Worm (Caenorhabditis elegans) whole organism, L2 larva: ENCODE results near the gene Y44A6B.3.

Experiments used
- F13H6.1 ChIP-seq: sonication (generic microtip); optimal IDR thresholded peaks from 2 replicates; lab custom pipeline; 2016; ENCODE audit warnings: missing genetic modification characterization, missing compliant biosample characterization
- R02D3.7 ChIP-seq: fragments of 150-350 bp; optimal IDR thresholded peaks from 2 replicates; lab custom pipeline; 2014; ENCODE audit warnings: missing biosample characterization, missing genetic modification characterization
- ZK546.5 ChIP-seq: sonication (generic microtip); optimal IDR thresholded peaks from 2 replicates; lab custom pipeline; 2017; ENCODE audit warnings: missing biosample characterization, missing genetic modification characterization
- aly-2 ChIP-seq: fragments of 150-350 bp; optimal IDR thresholded peaks from 2 replicates; lab custom pipeline; 2014; ENCODE audit warnings: missing biosample characterization, missing genetic modification characterization
- ama-1 ChIP-seq: fragments of 150-350 bp; optimal IDR thresholded peaks from 2 replicates; lab custom pipeline; 2018; ENCODE audit warnings: inconsistent platforms
- blmp-1 ChIP-seq: sonication (generic microtip); optimal IDR thresholded peaks from 2 replicates; lab custom pipeline; 2017; ENCODE audit warnings: missing genetic modification characterization, mild to moderate bottlenecking, missing compliant biosample characterization, antibody characterized with exemption, moderate library complexity; ENCODE audit not compliant: insufficient read depth
- crh-2 ChIP-seq: sonication (generic microtip); optimal IDR thresholded peaks from 2 replicates; lab custom pipeline; 2017; ENCODE audit warnings: missing biosample characterization, missing genetic modification characterization
- dmd-4 ChIP-seq: sonication (generic microtip); optimal IDR thresholded peaks from 2 replicates; lab custom pipeline; 2017; ENCODE audit warnings: missing biosample characterization, missing genetic modification characterization
- elt-1 ChIP-seq: fragments of 150-350 bp; optimal IDR thresholded peaks from 2 replicates; lab custom pipeline; 2014; ENCODE audit warnings: missing biosample characterization, missing genetic modification characterization
- fos-1 ChIP-seq: fragments of 150-350 bp; optimal IDR thresholded peaks from 2 replicates; lab custom pipeline; 2014; ENCODE audit warnings: missing biosample characterization, missing genetic modification characterization
- gmeb-1 ChIP-seq: fragments of 150-350 bp; optimal IDR thresholded peaks from 2 replicates; lab custom pipeline; 2014; ENCODE audit warnings: missing biosample characterization, missing genetic modification characterization
- lin-11 ChIP-seq: fragments of 150-350 bp; sonication (generic microtip); optimal IDR thresholded peaks from 2 replicates; lab custom pipeline; 2014; ENCODE audit warnings: missing biosample characterization, missing genetic modification characterization, inconsistent platforms, mixed read lengths
- lin-39 ChIP-seq: fragments of 150-350 bp; optimal IDR thresholded peaks from 2 replicates; lab custom pipeline; 2014; ENCODE audit warnings: missing biosample characterization, missing genetic modification reagents, missing genetic modification characterization
- mab-5 ChIP-seq: fragments of 150-350 bp; optimal IDR thresholded peaks from 2 replicates; lab custom pipeline; 2014; ENCODE audit warnings: missing biosample characterization, missing genetic modification characterization
- mbf-1 ChIP-seq: sonication (generic microtip); optimal IDR thresholded peaks from 2 replicates; lab custom pipeline; 2017; ENCODE audit warnings: missing biosample characterization, missing genetic modification characterization
- mdl-1 ChIP-seq, 2 experiments: fragments of 150-350 bp in 1 of 2; sonication (generic microtip) in 1 of 2; optimal IDR thresholded peaks; 2 replicates each; lab custom pipeline; 2017; ENCODE audit warnings: missing biosample characterization in 2 of 2, missing genetic modification characterization in 2 of 2
- nhr-10 ChIP-seq: sonication (generic microtip); optimal IDR thresholded peaks from 2 replicates; lab custom pipeline; 2017; ENCODE audit warnings: missing biosample characterization, missing genetic modification characterization
- nhr-11 ChIP-seq: fragments of 150-350 bp; optimal IDR thresholded peaks from 2 replicates; lab custom pipeline; 2014; ENCODE audit warnings: missing biosample characterization, missing genetic modification characterization
- nhr-12 ChIP-seq: fragments of 150-350 bp; optimal IDR thresholded peaks from 2 replicates; lab custom pipeline; 2014; ENCODE audit warnings: missing biosample characterization, missing genetic modification characterization
- nhr-129 ChIP-seq: fragments of 150-350 bp; optimal IDR thresholded peaks from 2 replicates; lab custom pipeline; 2014; ENCODE audit warnings: missing biosample characterization, missing genetic modification characterization
- nhr-23 ChIP-seq: fragments of 150-350 bp; optimal IDR thresholded peaks from 2 replicates; lab custom pipeline; 2014; ENCODE audit warnings: missing biosample characterization, missing genetic modification reagents, missing genetic modification characterization
- nhr-237 ChIP-seq: fragments of 150-350 bp; optimal IDR thresholded peaks from 2 replicates; lab custom pipeline; 2014; ENCODE audit warnings: missing biosample characterization, missing genetic modification characterization
- nhr-6 ChIP-seq: fragments of 150-350 bp; optimal IDR thresholded peaks from 2 replicates; lab custom pipeline; 2014; ENCODE audit warnings: missing biosample characterization, missing genetic modification characterization
- nhr-77 ChIP-seq: fragments of 150-350 bp; optimal IDR thresholded peaks from 2 replicates; lab custom pipeline; 2014; ENCODE audit warnings: missing biosample characterization, missing genetic modification characterization
- peb-1 ChIP-seq: fragments of 150-350 bp; optimal IDR thresholded peaks from 2 replicates; lab custom pipeline; 2014; ENCODE audit warnings: missing biosample characterization, missing genetic modification characterization
- sma-3 ChIP-seq: sonication (generic microtip); optimal IDR thresholded peaks from 2 replicates; lab custom pipeline; 2016; ENCODE audit warnings: missing genetic modification reagents, missing genetic modification characterization, missing compliant biosample characterization
- sma-9 ChIP-seq, 2 experiments: fragments of 150-350 bp in 1 of 2; sonication (generic microtip) in 1 of 2; optimal IDR thresholded peaks; 2 replicates each; lab custom pipeline; 2014 to 2016; ENCODE audit warnings: missing genetic modification characterization in 2 of 2, mild to moderate bottlenecking in 1 of 2, missing biosample characterization in 1 of 2, missing compliant biosample characterization in 1 of 2, missing genetic modification reagents in 1 of 2, moderate library complexity in 1 of 2
- snpc-4 ChIP-seq: fragments of 150-350 bp; optimal IDR thresholded peaks from 2 replicates; lab custom pipeline; 2014; ENCODE audit warnings: missing biosample characterization, missing genetic modification characterization
- unc-39 ChIP-seq: fragments of 150-350 bp; optimal IDR thresholded peaks from 2 replicates; lab custom pipeline; 2014; ENCODE audit warnings: missing biosample characterization, missing genetic modification characterization
- unc-62 ChIP-seq: fragments of 150-350 bp; optimal IDR thresholded peaks from 2 replicates; lab custom pipeline; 2014; ENCODE audit warnings: missing biosample characterization, missing genetic modification reagents, missing genetic modification characterization
- zag-1 ChIP-seq: fragments of 150-350 bp; optimal IDR thresholded peaks from 2 replicates; lab custom pipeline; 2014; ENCODE audit warnings: missing biosample characterization, missing genetic modification characterization
- ztf-1 ChIP-seq: fragments of 200-800 bp; sonication (Bioruptor generic); conservative IDR thresholded peaks from 2 replicates; pipeline ENCODE4 v1.3.6; 2022; ENCODE audit warnings: missing genetic modification characterization, missing compliant biosample characterization
- ztf-11 ChIP-seq: sonication (generic microtip); optimal IDR thresholded peaks from 2 replicates; lab custom pipeline; 2017; ENCODE audit warnings: missing biosample characterization, missing genetic modification characterization
- ztf-4 ChIP-seq: fragments of 150-350 bp; optimal IDR thresholded peaks from 2 replicates; lab custom pipeline; 2014; ENCODE audit warnings: missing biosample characterization, missing genetic modification characterization

Gene Y44A6B.3

DNA sequence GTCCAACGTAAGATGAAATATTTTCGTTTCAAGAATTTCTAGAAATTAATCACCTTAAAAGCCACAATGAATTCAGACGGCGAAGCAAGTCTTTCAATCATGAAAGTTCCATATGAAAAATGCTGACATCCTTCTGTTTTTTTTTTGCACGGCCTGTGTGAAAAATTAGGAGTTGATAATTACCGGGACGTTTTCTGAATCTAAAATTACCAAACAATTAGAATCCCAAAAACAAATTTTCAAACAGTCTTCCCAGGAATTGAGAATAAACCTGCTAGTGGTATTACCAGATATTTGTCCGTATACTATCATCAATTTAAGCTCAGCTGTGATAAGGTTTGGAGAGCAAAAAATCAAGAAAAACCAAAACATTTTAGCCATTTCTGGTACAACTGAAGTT is at the start of gene Y44A6B.3:
TSS of gene Y44A6B.3 (minus strand) at position 101 of the 400 bp plus-strand sequence.
- TF ChIP-seq lin-11 (tag; lab: Kevin White, UChicago): no peak
- TF ChIP-seq mbf-1 (tag; lab: Kevin White, UChicago): no peak
- no peak for TF ChIP-seq nhr-12
- TF ChIP-seq blmp-1 (tag; lab: Kevin White, UChicago): no peak
- no peak for TF ChIP-seq nhr-11 (tag; lab: Kevin White, UChicago)
- TF ChIP-seq nhr-237 (tag; lab: Kevin White, UChicago): no peak
- no peak for TF ChIP-seq mab-5
- no peak for TF ChIP-seq ZK546.5
- TF ChIP-seq ztf-4 (tag; lab: Kevin White, UChicago): no peak
- no peak for TF ChIP-seq nhr-23 (tag; lab: Kevin White, UChicago)
- TF ChIP-seq ama-1: no peak

- no peak for TF ChIP-seq lin-11 (tag; lab: Kevin White, UChicago)
- no peak for TF ChIP-seq fos-1 (tag; lab: Kevin White, UChicago)
- no peak for TF ChIP-seq R02D3.7
- no peak for TF ChIP-seq nhr-237 (tag; lab: Kevin White, UChicago)
- TF ChIP-seq nhr-10 (tag; lab: Kevin White, UChicago): no peak
- no peak for TF ChIP-seq zag-1
- TF ChIP-seq F13H6.1 (tag; lab: Kevin White, UChicago): no peak
- TF ChIP-seq nhr-11 (tag; lab: Kevin White, UChicago): no peak
- no peak for TF ChIP-seq nhr-77 (tag; lab: Kevin White, UChicago)
- TF ChIP-seq sma-3 (GFP tag; lab: Kevin White, UChicago): no peak
- TF ChIP-seq nhr-12: no peak
- TF ChIP-seq unc-62 (GFP tag; lab: Kevin White, UChicago): no peak
- no peak for TF ChIP-seq nhr-129 (tag; lab: Kevin White, UChicago)
- no peak for TF ChIP-seq crh-2
- TF ChIP-seq ZK546.5: no peak
- no peak for TF ChIP-seq mbf-1 (tag; lab: Kevin White, UChicago)
- TF ChIP-seq snpc-4 (tag; lab: Kevin White, UChicago): no peak
- TF ChIP-seq sma-9 (GFP tag; optimal IDR thresholded peaks at IDR 0.05; lab: Kevin White, UChicago): no peak
- TF ChIP-seq sma-9 (tag; optimal IDR thresholded peaks at IDR 0.05; lab: Kevin White, UChicago): no peak
- TF ChIP-seq, all 48 proteins: peak for 0
These were observed 47.1 kb upstream of the Y44A6B.3 start, which contains the start of gene klf-2 for ce11 chrV:20685383-20685782. TSS of gene klf-2 (plus strand) at chrV:20685683.

DNA sequence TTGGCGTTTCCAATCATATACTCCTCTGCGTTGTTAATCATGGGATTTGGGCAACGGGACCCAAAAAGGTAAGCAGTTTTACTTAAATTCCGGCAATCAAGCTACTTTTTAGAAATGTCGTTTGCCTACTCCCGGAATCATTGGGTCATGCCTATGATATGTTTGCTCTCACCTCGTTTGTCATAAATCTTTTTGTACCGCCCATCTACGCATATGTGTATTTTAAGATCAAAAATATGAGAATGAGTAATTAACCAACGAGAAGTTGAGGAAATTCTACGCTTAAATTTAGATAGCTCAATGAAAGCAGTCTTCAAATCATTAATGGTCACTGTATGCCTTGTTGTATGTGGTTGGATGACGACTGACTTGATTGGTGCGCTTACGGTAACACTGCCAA is 44.1 kb upstream of the Y44A6B.3 start:
- TF ChIP-seq ztf-11 (tag; lab: Kevin White, UChicago): no peak
- no peak for TF ChIP-seq ama-1
- TF ChIP-seq gmeb-1 (tag; lab: Kevin White, UChicago): no peak
- TF ChIP-seq dmd-4 (tag; lab: Kevin White, UChicago): no peak
- no peak for TF ChIP-seq ztf-1 (GFP tag; lab: Robert Waterston, UW)
- no peak for TF ChIP-seq zag-1

- TF ChIP-seq elt-1 (tag; lab: Kevin White, UChicago): no peak
- TF ChIP-seq snpc-4 (tag; lab: Kevin White, UChicago): peak; percentile 75
These were observed 43.6 kb upstream of the Y44A6B.3 start for ce11 chrV:20681824-20682223.

- TF ChIP-seq peb-1 (tag; lab: Kevin White, UChicago): no peak
- TF ChIP-seq sma-3 (GFP tag; lab: Kevin White, UChicago): no peak
- no peak for TF ChIP-seq ZK546.5
- TF ChIP-seq nhr-12: no peak
- no peak for TF ChIP-seq F13H6.1 (tag; lab: Kevin White, UChicago)
- no peak for TF ChIP-seq snpc-4 (tag; lab: Kevin White, UChicago)
- no peak for TF ChIP-seq lin-39 (tag; lab: Kevin White, UChicago)
- no peak for TF ChIP-seq sma-9 (GFP tag; optimal IDR thresholded peaks at IDR 0.05; lab: Kevin White, UChicago)
- no peak for TF ChIP-seq sma-9 (tag; optimal IDR thresholded peaks at IDR 0.05; lab: Kevin White, UChicago)
- no peak for TF ChIP-seq nhr-129 (tag; lab: Kevin White, UChicago)
- no peak for TF ChIP-seq ztf-11 (tag; lab: Kevin White, UChicago)
- no peak for TF ChIP-seq unc-39 (tag; lab: Kevin White, UChicago)
- no peak for TF ChIP-seq crh-2
- TF ChIP-seq nhr-6 (tag; lab: Kevin White, UChicago): no peak
- TF ChIP-seq aly-2 (tag; lab: Kevin White, UChicago): no peak
- TF ChIP-seq mdl-1 (tag; optimal IDR thresholded peaks at IDR 0.05; lab: Kevin White, UChicago): no peak
- no peak for TF ChIP-seq elt-1 (tag; lab: Kevin White, UChicago)
- no peak for TF ChIP-seq mbf-1 (tag; lab: Kevin White, UChicago)
These were observed 42.9 kb upstream of the Y44A6B.3 start, which contains the start of gene srsx-35 for ce11 chrV:20681120-20681519. TSS of gene srsx-35 (plus strand) at chrV:20681420.
